Worm (Caenorhabditis elegans) whole organism, L1 larva: Measurements from ENCODE around the gene B0365.9.

Experiments
- C34B4.2 ChIP-seq: sonication (generic microtip); optimal IDR thresholded peaks from 2 replicates; lab custom pipeline; 2017; ENCODE audit warnings: mild to moderate bottlenecking, missing genetic modification characterization, missing compliant biosample characterization
- blmp-1 ChIP-seq: fragments of 150-350 bp; optimal IDR thresholded peaks from 2 replicates; lab custom pipeline; 2014; ENCODE audit warnings: missing biosample characterization, missing genetic modification characterization
- ceh-8 ChIP-seq: fragments of 200-800 bp; sonication (Bioruptor generic); optimal IDR thresholded peaks from 2 replicates; lab custom pipeline; 2018; ENCODE audit warnings: mild to moderate bottlenecking, missing genetic modification characterization, moderate library complexity, missing compliant biosample characterization
- ceh-88 ChIP-seq: fragments of 200-800 bp; sonication (Bioruptor generic); IDR thresholded peaks from 2 replicates; pipeline ENCODE4 v1.3.6; 2022; ENCODE audit warnings: missing genetic modification characterization, missing compliant biosample characterization
- ces-1 ChIP-seq: fragments of 150-350 bp; optimal IDR thresholded peaks from 2 replicates; lab custom pipeline; 2014; ENCODE audit warnings: missing biosample characterization, missing genetic modification reagents, missing genetic modification characterization
- dsc-1 ChIP-seq: sonication (generic microtip); optimal IDR thresholded peaks from 2 replicates; lab custom pipeline; 2016; ENCODE audit warnings: mild to moderate bottlenecking, missing genetic modification characterization, missing compliant biosample characterization
- efl-1 ChIP-seq, 4 experiments: fragments of 150-350 bp; optimal IDR thresholded peaks in 3 of 4; peaks in 1 of 4; 1 replicate in 1 of 4; 2 replicates in 3 of 4; lab custom pipeline; 2014; ENCODE audit warnings: missing biosample characterization in 2 of 4, missing genetic modification characterization in 2 of 4, missing genetic modification reagents in 2 of 4
- elt-2 ChIP-seq: sonication (generic microtip); optimal IDR thresholded peaks from 2 replicates; lab custom pipeline; 2016; ENCODE audit warnings: missing genetic modification characterization, mild to moderate bottlenecking, inconsistent platforms, missing compliant biosample characterization, missing genetic modification reagents
- fkh-10 ChIP-seq: sonication (generic microtip); optimal IDR thresholded peaks from 2 replicates; lab custom pipeline; 2017; ENCODE audit warnings: missing biosample characterization, missing genetic modification reagents, missing genetic modification characterization
- fkh-4 ChIP-seq: sonication (generic microtip); optimal IDR thresholded peaks from 2 replicates; lab custom pipeline; 2016; ENCODE audit warnings: missing compliant biosample characterization, missing genetic modification characterization, borderline replicate concordance
- jun-1 ChIP-seq: fragments of 150-350 bp; optimal IDR thresholded peaks from 2 replicates; lab custom pipeline; 2014; ENCODE audit warnings: missing biosample characterization, missing genetic modification reagents, missing genetic modification characterization
- lin-14 ChIP-seq: fragments of 200-800 bp; sonication (Bioruptor generic); optimal IDR thresholded peaks from 2 replicates; lab custom pipeline; 2018; ENCODE audit warnings: mild to moderate bottlenecking, missing genetic modification characterization, moderate library complexity, missing compliant biosample characterization
- lin-35 ChIP-seq, 2 experiments: fragments of 150-350 bp; optimal IDR thresholded peaks; 2 replicates each; lab custom pipeline; 2014; ENCODE audit warnings: missing biosample characterization in 2 of 2, missing genetic modification characterization in 2 of 2, missing genetic modification reagents in 2 of 2
- mab-9 ChIP-seq: fragments of 200-800 bp; sonication (Bioruptor generic); IDR thresholded peaks from 2 replicates; pipeline ENCODE4 v1.3.6; 2022; ENCODE audit warnings: missing genetic modification reagents, missing genetic modification characterization, missing compliant biosample characterization
- mef-2 ChIP-seq: fragments of 150-350 bp; optimal IDR thresholded peaks from 2 replicates; lab custom pipeline; 2014; ENCODE audit warnings: missing biosample characterization, missing genetic modification characterization
- nhr-19 ChIP-seq: fragments of 200-800 bp; sonication (Bioruptor generic); conservative IDR thresholded peaks from 2 replicates; pipeline ENCODE4 v1.3.6; 2022; ENCODE audit warnings: missing genetic modification characterization, missing compliant biosample characterization
- nhr-20 ChIP-seq: sonication (generic microtip); optimal IDR thresholded peaks from 2 replicates; lab custom pipeline; 2016; ENCODE audit warnings: mild to moderate bottlenecking, missing genetic modification characterization, missing compliant biosample characterization
- nhr-76 ChIP-seq: sonication (generic microtip); optimal IDR thresholded peaks from 2 replicates; lab custom pipeline; 2017; ENCODE audit warnings: missing biosample characterization, missing genetic modification characterization
- nhr-84 ChIP-seq: sonication (generic microtip); optimal IDR thresholded peaks from 2 replicates; lab custom pipeline; 2017; ENCODE audit warnings: missing biosample characterization, missing genetic modification characterization
- nhr-85 ChIP-seq: sonication (generic microtip); peaks from one replicate; lab custom pipeline; 2016; ENCODE audit warnings: missing genetic modification characterization, inconsistent platforms, missing compliant biosample characterization
- nhr-90 ChIP-seq: sonication (generic microtip); optimal IDR thresholded peaks from 2 replicates; lab custom pipeline; 2016; ENCODE audit warnings: mild to moderate bottlenecking, missing genetic modification characterization, missing compliant biosample characterization; ENCODE audit not compliant: poor library complexity
- pag-3 ChIP-seq: sonication (generic microtip); optimal IDR thresholded peaks from 2 replicates; lab custom pipeline; 2017; ENCODE audit warnings: missing genetic modification characterization, mild to moderate bottlenecking, missing compliant biosample characterization, antibody characterized with exemption, borderline replicate concordance; ENCODE audit not compliant: insufficient read depth
- pax-3 ChIP-seq: fragments of 200-800 bp; sonication (Bioruptor generic); optimal IDR thresholded peaks from 2 replicates; lab custom pipeline; 2018; ENCODE audit warnings: mild to moderate bottlenecking, missing genetic modification characterization, moderate library complexity, missing compliant biosample characterization
- rnt-1 ChIP-seq: sonication (generic microtip); optimal IDR thresholded peaks from 2 replicates; lab custom pipeline; 2016; ENCODE audit warnings: mild to moderate bottlenecking, missing genetic modification characterization, moderate library complexity, missing compliant biosample characterization
- skn-1 ChIP-seq: fragments of 150-350 bp; optimal IDR thresholded peaks from 2 replicates; lab custom pipeline; 2014; ENCODE audit warnings: missing biosample characterization, missing genetic modification characterization
- snpc-4 ChIP-seq: fragments of 150-350 bp; optimal IDR thresholded peaks from 2 replicates; lab custom pipeline; 2014; ENCODE audit warnings: missing biosample characterization, missing genetic modification characterization
- snu-23 ChIP-seq: sonication (generic microtip); optimal IDR thresholded peaks from 2 replicates; lab custom pipeline; 2016; ENCODE audit warnings: missing genetic modification characterization, missing compliant biosample characterization
- sup-37 ChIP-seq: fragments of 200-800 bp; sonication (Bioruptor generic); optimal IDR thresholded peaks from 2 replicates; lab custom pipeline; 2018; ENCODE audit warnings: mild to moderate bottlenecking, missing genetic modification characterization, missing compliant biosample characterization
- tbx-2 ChIP-seq: sonication (generic microtip); optimal IDR thresholded peaks from 2 replicates; lab custom pipeline; 2016; ENCODE audit warnings: missing genetic modification characterization, missing compliant biosample characterization
- unc-130 ChIP-seq: fragments of 150-350 bp; optimal IDR thresholded peaks from 2 replicates; lab custom pipeline; 2017; ENCODE audit warnings: missing biosample characterization, missing genetic modification characterization, inconsistent platforms

Gene B0365.9

ce11 chrV:13170497-13170896 is 37.1 kb upstream of the B0365.9 start:
- TF ChIP-seq blmp-1 (tag; lab: Kevin White, UChicago) (peak; percentile 21), ceh-88 (GFP tag; lab: Robert Waterston, UW) (no peak), lin-14 (peak; percentile 40), nhr-76 (tag; lab: Kevin White, UChicago) (no peak), unc-130 (tag; lab: Kevin White, UChicago) (no peak), mab-9 (no peak)
- TF ChIP-seq, all 84 proteins: peak for 2

- TF ChIP-seq pax-3 (tag; lab: Kevin White, UChicago) (no peak), ceh-8 (GFP tag; lab: Kevin White, UChicago) (no peak), dsc-1 (tag; lab: Kevin White, UChicago) (no peak), lin-14 (peak; percentile 60), snpc-4 (tag; lab: Kevin White, UChicago) (no peak), mab-9 (no peak)
These were observed 33.2 kb upstream of the B0365.9 start for ce11 chrV:13166582-13166981.

- TF ChIP-seq sup-37 (GFP tag; lab: Kevin White, UChicago) (no peak), nhr-84 (no peak), fkh-10 (peak; percentile 76), C34B4.2 (no peak), lin-14 (peak; percentile 27)
These were observed 31.9 kb upstream of the B0365.9 start for ce11 chrV:13165244-13165643.

ce11 chrV:13163841-13164240 is 30.5 kb upstream of the B0365.9 start:
- no peak for TF ChIP-seq rnt-1 (tag; lab: Kevin White, UChicago)
- peak; percentile 6 for TF ChIP-seq lin-14
- TF ChIP-seq elt-2: peak; percentile 60
- TF ChIP-seq lin-35 (GFP tag; optimal IDR thresholded peaks at IDR 0.05; lab: Kevin White, UChicago): peak in 1 of 2 experiments; percentile 34
- TF ChIP-seq efl-1 (optimal IDR thresholded peaks at IDR 0.05; lab: Kevin White, UChicago): no peak
- peak in 1 of 2 experiments; percentile 12 for TF ChIP-seq efl-1 (GFP tag; optimal IDR thresholded peaks at IDR 0.05 in 1 of 2; lab: Kevin White, UChicago)
- TF ChIP-seq pax-3 (tag; lab: Kevin White, UChicago): peak; percentile 54
- no peak for TF ChIP-seq tbx-2 (tag; lab: Kevin White, UChicago)
- TF ChIP-seq nhr-20 (tag; lab: Kevin White, UChicago): peak; percentile 15
- TF ChIP-seq jun-1 (tag; lab: Kevin White, UChicago): peak; percentile 11

ce11 chrV:13162885-13163284 is 29.5 kb upstream of the B0365.9 start:
- TF ChIP-seq nhr-90 (tag; lab: Kevin White, UChicago) (peak; percentile 43), nhr-85 (peak; percentile 73), ces-1 (no peak), nhr-19 (GFP tag; lab: Robert Waterston, UW) (peak; percentile 26), efl-1 (optimal IDR thresholded peaks at IDR 0.05; lab: Kevin White, UChicago) (peak in 1 of 2 experiments; percentile 2), efl-1 (GFP tag; optimal IDR thresholded peaks at IDR 0.05 in 1 of 2; lab: Kevin White, UChicago) (no peak), elt-2 (peak; percentile 14), snu-23 (GFP tag; lab: Kevin White, UChicago) (peak; percentile 25), mef-2 (tag; lab: Kevin White, UChicago) (no peak), snpc-4 (tag; lab: Kevin White, UChicago) (peak; percentile 96)

- TF ChIP-seq lin-14 (peak; percentile 38), dsc-1 (tag; lab: Kevin White, UChicago) (peak; percentile 89), skn-1 (tag; lab: Kevin White, UChicago) (no peak), fkh-4 (tag; lab: Kevin White, UChicago) (peak; percentile 56), ceh-88 (GFP tag; lab: Robert Waterston, UW) (no peak), pag-3 (tag; lab: Kevin White, UChicago) (no peak)
These were observed 27.7 kb upstream of the B0365.9 start for ce11 chrV:13161052-13161451.
